Worm (Caenorhabditis elegans) whole organism, mixed stage, embryonic: ENCODE data around the gene swip-10.
A peak's percentile ranks its signal among the peaks of the same experiment; 100 is the strongest.

Experiments used
- M03D4.4 ChIP-seq: sonication (generic microtip); optimal IDR thresholded peaks from 2 replicates; lab custom pipeline; 2017; ENCODE audit warnings: mild to moderate bottlenecking, missing genetic modification characterization, missing compliant biosample characterization
- bed-3 ChIP-seq: fragments of 200-800 bp; sonication (Bioruptor generic); optimal IDR thresholded peaks from 3 replicates; lab custom pipeline; 2018; ENCODE audit warnings: mild to moderate bottlenecking, missing genetic modification characterization, moderate library complexity, missing compliant biosample characterization
- blmp-1 ChIP-seq: fragments of 150-350 bp; optimal IDR thresholded peaks from 2 replicates; lab custom pipeline; 2014; ENCODE audit warnings: missing biosample characterization, missing genetic modification characterization
- ceh-39 ChIP-seq: fragments of 150-350 bp; optimal IDR thresholded peaks from 2 replicates; lab custom pipeline; 2014; ENCODE audit warnings: missing biosample characterization, missing genetic modification characterization
- ceh-43 ChIP-seq: fragments of 200-800 bp; sonication (Bioruptor generic); optimal IDR thresholded peaks from 2 replicates; lab custom pipeline; 2018; ENCODE audit warnings: mild to moderate bottlenecking, missing genetic modification characterization, moderate library complexity, missing compliant biosample characterization
- ceh-83 ChIP-seq: fragments of 200-800 bp; sonication (Bioruptor generic); optimal IDR thresholded peaks from 2 replicates; lab custom pipeline; 2018; ENCODE audit warnings: mild to moderate bottlenecking, missing genetic modification characterization, missing compliant biosample characterization
- ces-1 ChIP-seq: fragments of 150-350 bp; optimal IDR thresholded peaks from 2 replicates; lab custom pipeline; 2014; ENCODE audit warnings: missing biosample characterization, missing genetic modification reagents, missing genetic modification characterization
- drap-1 ChIP-seq: fragments of 200-800 bp; sonication (Bioruptor generic); optimal IDR thresholded peaks from 3 replicates; lab custom pipeline; 2018; ENCODE audit warnings: mild to moderate bottlenecking, missing genetic modification characterization, missing compliant biosample characterization
- elt-1 ChIP-seq: sonication (generic microtip); optimal IDR thresholded peaks from 2 replicates; lab custom pipeline; 2017; ENCODE audit warnings: missing genetic modification characterization, mild to moderate bottlenecking, missing compliant biosample characterization, antibody characterized with exemption, moderate library complexity, borderline replicate concordance; ENCODE audit not compliant: insufficient read depth
- elt-3 ChIP-seq: fragments of 150-350 bp; optimal IDR thresholded peaks from 2 replicates; lab custom pipeline; 2014; ENCODE audit warnings: missing biosample characterization, missing genetic modification characterization
- flh-1 ChIP-seq: fragments of 200-800 bp; sonication (Bioruptor generic); optimal IDR thresholded peaks from 2 replicates; lab custom pipeline; 2018; ENCODE audit warnings: mild to moderate bottlenecking, missing genetic modification characterization, moderate library complexity, missing compliant biosample characterization
- ham-2 ChIP-seq: fragments of 200-800 bp; sonication (Bioruptor generic); optimal IDR thresholded peaks from 2 replicates; lab custom pipeline; 2018; ENCODE audit warnings: mild to moderate bottlenecking, missing genetic modification characterization, missing compliant biosample characterization
- hlh-1 ChIP-seq: fragments of 150-350 bp; optimal IDR thresholded peaks from 2 replicates; lab custom pipeline; 2014; ENCODE audit warnings: missing biosample characterization, missing genetic modification reagents, missing genetic modification characterization
- lin-13 ChIP-seq: fragments of 150-350 bp; optimal IDR thresholded peaks from 2 replicates; lab custom pipeline; 2014; ENCODE audit warnings: missing biosample characterization, missing genetic modification characterization
- lin-32 ChIP-seq: fragments of 200-800 bp; sonication (Bioruptor generic); optimal IDR thresholded peaks from 2 replicates; lab custom pipeline; 2018; ENCODE audit warnings: mild to moderate bottlenecking, missing genetic modification characterization, missing compliant biosample characterization
- lsy-2 ChIP-seq: fragments of 150-350 bp; optimal IDR thresholded peaks from 2 replicates; lab custom pipeline; 2014; ENCODE audit warnings: missing biosample characterization, missing genetic modification characterization
- mab-5 ChIP-seq: fragments of 150-350 bp; optimal IDR thresholded peaks from 2 replicates; lab custom pipeline; 2014; ENCODE audit warnings: missing biosample characterization, missing genetic modification characterization
- mep-1 ChIP-seq: fragments of 150-350 bp; optimal IDR thresholded peaks from 2 replicates; lab custom pipeline; 2017; ENCODE audit warnings: missing biosample characterization, missing genetic modification reagents, missing genetic modification characterization, inconsistent platforms
- mls-2 ChIP-seq: sonication (generic microtip); optimal IDR thresholded peaks from 2 replicates; lab custom pipeline; 2016; ENCODE audit warnings: mild to moderate bottlenecking, missing genetic modification characterization, moderate library complexity, missing compliant biosample characterization
- nhr-12 ChIP-seq: fragments of 150-350 bp; optimal IDR thresholded peaks from 2 replicates; lab custom pipeline; 2014; ENCODE audit warnings: missing biosample characterization, missing genetic modification characterization
- nhr-2 ChIP-seq: fragments of 150-350 bp; optimal IDR thresholded peaks from 2 replicates; lab custom pipeline; 2014; ENCODE audit warnings: missing biosample characterization, missing genetic modification characterization
- nhr-237 ChIP-seq: fragments of 150-350 bp; optimal IDR thresholded peaks from 2 replicates; lab custom pipeline; 2014; ENCODE audit warnings: missing biosample characterization, missing genetic modification characterization
- nhr-28 ChIP-seq: fragments of 150-350 bp; optimal IDR thresholded peaks from 2 replicates; lab custom pipeline; 2014; ENCODE audit warnings: missing biosample characterization, missing genetic modification characterization
- nhr-76 ChIP-seq: sonication (generic microtip); optimal IDR thresholded peaks from 2 replicates; lab custom pipeline; 2017; ENCODE audit warnings: missing biosample characterization, missing genetic modification characterization
- pha-4 ChIP-seq: fragments of 150-350 bp; optimal IDR thresholded peaks from 2 replicates; lab custom pipeline; 2018; ENCODE audit warnings: missing biosample characterization, missing genetic modification reagents, missing genetic modification characterization
- sem-2 ChIP-seq: fragments of 200-800 bp; sonication (Bioruptor generic); optimal IDR thresholded peaks from 2 replicates; lab custom pipeline; 2018; ENCODE audit warnings: mild to moderate bottlenecking, missing genetic modification characterization, missing compliant biosample characterization
- snpc-4 ChIP-seq: fragments of 150-350 bp; optimal IDR thresholded peaks from 2 replicates; lab custom pipeline; 2014; ENCODE audit warnings: missing biosample characterization, missing genetic modification characterization
- sptf-1 ChIP-seq: sonication (generic microtip); optimal IDR thresholded peaks from 2 replicates; lab custom pipeline; 2017; ENCODE audit warnings: mild to moderate bottlenecking, missing genetic modification characterization, moderate library complexity, missing compliant biosample characterization
- tbx-8 ChIP-seq: fragments of 200-800 bp; sonication (Bioruptor generic); optimal IDR thresholded peaks from 2 replicates; lab custom pipeline; 2018; ENCODE audit warnings: mild to moderate bottlenecking, missing genetic modification characterization, moderate library complexity, missing compliant biosample characterization
- unc-120 ChIP-seq: sonication (generic microtip); optimal IDR thresholded peaks from 2 replicates; lab custom pipeline; 2017; ENCODE audit warnings: missing genetic modification characterization, missing compliant biosample characterization; ENCODE audit not compliant: poor library complexity, severe bottlenecking
- unc-39 ChIP-seq: fragments of 150-350 bp; optimal IDR thresholded peaks from 2 replicates; lab custom pipeline; 2014; ENCODE audit warnings: missing biosample characterization, missing genetic modification characterization
- unc-62 ChIP-seq: fragments of 150-350 bp; optimal IDR thresholded peaks from 2 replicates; lab custom pipeline; 2014; ENCODE audit warnings: missing biosample characterization, missing genetic modification reagents, missing genetic modification characterization
- zip-8 ChIP-seq: fragments of 150-350 bp; optimal IDR thresholded peaks from 2 replicates; lab custom pipeline; 2014; ENCODE audit warnings: missing biosample characterization, missing genetic modification characterization
- ztf-11 ChIP-seq: fragments of 150-350 bp; optimal IDR thresholded peaks from 2 replicates; lab custom pipeline; 2014; ENCODE audit warnings: missing biosample characterization, missing genetic modification characterization

Gene swip-10

ce11 chrX:2096804-2097203, 21.3 kb downstream of the swip-10 start, which contains the start of gene T21D9.2:
TSS of gene T21D9.2 (minus strand) at chrX:2096904.
- TF ChIP-seq nhr-12 (no peak), pha-4 (tag; lab: Kevin White, UChicago) (no peak), unc-39 (tag; lab: Kevin White, UChicago) (no peak), blmp-1 (tag; lab: Kevin White, UChicago) (no peak), ceh-83 (GFP tag; lab: Kevin White, UChicago) (no peak), tbx-8 (no peak), sptf-1 (tag; lab: Kevin White, UChicago) (no peak), mep-1 (tag; lab: Kevin White, UChicago) (no peak), drap-1 (GFP tag; lab: Kevin White, UChicago) (no peak), lsy-2 (tag; lab: Kevin White, UChicago) (no peak), ces-1 (GFP tag; lab: Kevin White, UChicago) (no peak), ceh-43 (GFP tag; lab: Kevin White, UChicago) (no peak), mls-2 (no peak), hlh-1 (tag; lab: Kevin White, UChicago) (no peak), mab-5 (tag; lab: Kevin White, UChicago) (no peak)

- no peak for TF ChIP-seq nhr-237
- no peak for TF ChIP-seq snpc-4 (tag; lab: Kevin White, UChicago)
- no peak for TF ChIP-seq hlh-1 (tag; lab: Kevin White, UChicago)
- no peak for TF ChIP-seq lsy-2 (tag; lab: Kevin White, UChicago)
- TF ChIP-seq unc-62: no peak
- no peak for TF ChIP-seq ceh-39 (tag; lab: Kevin White, UChicago)
- no peak for TF ChIP-seq sptf-1 (tag; lab: Kevin White, UChicago)
- TF ChIP-seq nhr-76 (tag; lab: Kevin White, UChicago): no peak
- TF ChIP-seq lin-13 (tag; lab: Kevin White, UChicago): no peak
- TF ChIP-seq mls-2: no peak
Observed at ce11 chrX:2094094-2094493, 24.0 kb downstream of the swip-10 start.

- no peak for TF ChIP-seq nhr-237
- TF ChIP-seq bed-3: no peak
- no peak for TF ChIP-seq snpc-4 (tag; lab: Kevin White, UChicago)
- TF ChIP-seq unc-62: no peak
- no peak for TF ChIP-seq zip-8 (tag; lab: Kevin White, UChicago)
- no peak for TF ChIP-seq unc-39 (tag; lab: Kevin White, UChicago)
- TF ChIP-seq unc-120: no peak
- no peak for TF ChIP-seq ham-2 (GFP tag; lab: Kevin White, UChicago)
- TF ChIP-seq pha-4 (tag; lab: Kevin White, UChicago): no peak
- no peak for TF ChIP-seq mep-1 (tag; lab: Kevin White, UChicago)
- TF ChIP-seq elt-3 (tag; lab: Kevin White, UChicago): no peak
- no peak for TF ChIP-seq lin-32
- no peak for TF ChIP-seq sptf-1 (tag; lab: Kevin White, UChicago)
- no peak for TF ChIP-seq mls-2
- no peak for TF ChIP-seq nhr-28
- no peak for TF ChIP-seq lin-13 (tag; lab: Kevin White, UChicago)
- TF ChIP-seq blmp-1 (tag; lab: Kevin White, UChicago): no peak
Observed at ce11 chrX:2093169-2093568, 24.9 kb downstream of the swip-10 start, which contains the start of gene col-164. TSS of gene col-164 (plus strand) at chrX:2093469.

- TF ChIP-seq blmp-1 (tag; lab: Kevin White, UChicago): no peak
- no peak for TF ChIP-seq ham-2 (GFP tag; lab: Kevin White, UChicago)
- peak; percentile 1 for TF ChIP-seq nhr-2
- TF ChIP-seq unc-39 (tag; lab: Kevin White, UChicago): no peak
- no peak for TF ChIP-seq lin-32
- no peak for TF ChIP-seq unc-62
- no peak for TF ChIP-seq lin-13 (tag; lab: Kevin White, UChicago)
- peak; percentile 92 for TF ChIP-seq lsy-2 (tag; lab: Kevin White, UChicago)
- no peak for TF ChIP-seq ceh-83 (GFP tag; lab: Kevin White, UChicago)
- TF ChIP-seq elt-1: no peak
- no peak for TF ChIP-seq tbx-8
- no peak for TF ChIP-seq M03D4.4 (tag; lab: Kevin White, UChicago)
- TF ChIP-seq sem-2 (GFP tag; lab: Kevin White, UChicago): no peak
- TF ChIP-seq zip-8 (tag; lab: Kevin White, UChicago): no peak
- TF ChIP-seq bed-3: no peak
- TF ChIP-seq unc-120: no peak
- no peak for TF ChIP-seq nhr-12
- TF ChIP-seq flh-1 (GFP tag; lab: Kevin White, UChicago): no peak
- no peak for TF ChIP-seq ztf-11 (tag; lab: Kevin White, UChicago)
- TF ChIP-seq drap-1 (GFP tag; lab: Kevin White, UChicago): no peak
- peak; percentile 25 for TF ChIP-seq pha-4 (tag; lab: Kevin White, UChicago)
- no peak for TF ChIP-seq nhr-76 (tag; lab: Kevin White, UChicago)
- TF ChIP-seq hlh-1 (tag; lab: Kevin White, UChicago): no peak
- TF ChIP-seq ceh-39 (tag; lab: Kevin White, UChicago): peak; percentile 56
Observed at ce11 chrX:2090493-2090892, 27.6 kb downstream of the swip-10 start.
